Worm (Caenorhabditis elegans): ENCODE data around the gene pitp-1.

pitp-1 gene

ce11 chrIII:3541093-3541492 lies 11.5 kb upstream of the pitp-1 start:
- TF ChIP-seq fkh-3 (tag; optimal IDR thresholded peaks at IDR 0.05) (no peak), unc-62 (GFP tag; optimal IDR thresholded peaks at IDR 0.05) (no peak), mes-4 (tag; optimal IDR thresholded peaks at IDR 0.05) (no peak), mcd-1 (GFP tag; IDR thresholded peaks at IDR 0.05) (no peak)

ce11 chrIII:3540424-3540823 lies 10.8 kb upstream of the pitp-1 start:
- TF ChIP-seq B0336.3 (GFP tag; IDR thresholded peaks at IDR 0.05): no peak
- no peak for TF ChIP-seq let-526 (GFP tag; IDR thresholded peaks at IDR 0.05)
- peak; percentile 17 for TF ChIP-seq madf-10 (tag; optimal IDR thresholded peaks at IDR 0.05)
- TF ChIP-seq chd-7 (tag; optimal IDR thresholded peaks at IDR 0.05): no peak
- TF ChIP-seq attf-5 (GFP tag; optimal IDR thresholded peaks at IDR 0.05): peak; percentile 75
- no peak for TF ChIP-seq ztf-3 (GFP tag; optimal IDR thresholded peaks at IDR 0.05)
- TF ChIP-seq bed-2 (GFP tag; IDR thresholded peaks at IDR 0.05): no peak
- peak; percentile 24 for TF ChIP-seq ceh-27 (GFP tag; optimal IDR thresholded peaks at IDR 0.05)
- no peak for TF ChIP-seq rec-8 (tag; optimal IDR thresholded peaks at IDR 0.05)
- TF ChIP-seq hlh-26 (GFP tag; conservative IDR thresholded peaks at IDR 0.05): no peak
- no peak for TF ChIP-seq attf-6 (GFP tag; IDR thresholded peaks at IDR 0.05)
- TF ChIP-seq T26A5.8 (tag; optimal IDR thresholded peaks at IDR 0.05): no peak
- no peak for TF ChIP-seq hrde-1 (tag; optimal IDR thresholded peaks at IDR 0.05; ENCODE audit: borderline replicate concordance)
- TF ChIP-seq ceh-100 (GFP tag; IDR thresholded peaks at IDR 0.05): peak; percentile 97
- TF ChIP-seq egl-18 (GFP tag; IDR thresholded peaks at IDR 0.05): no peak
- no peak for TF ChIP-seq sea-2 (GFP tag; IDR thresholded peaks at IDR 0.05)
- no peak for TF ChIP-seq dpl-1 (GFP tag; optimal IDR thresholded peaks at IDR 0.05)
- TF ChIP-seq B0261.1 (tag; optimal IDR thresholded peaks at IDR 0.05): no peak
- no peak for TF ChIP-seq cebp-1 (GFP tag; IDR thresholded peaks at IDR 0.05)
- TF ChIP-seq cebp-1 (tag; optimal IDR thresholded peaks at IDR 0.05): peak; percentile 41
- TF ChIP-seq tlf-1 (GFP tag; optimal IDR thresholded peaks at IDR 0.05): no peak
- TF ChIP-seq D2030.7 (GFP tag; IDR thresholded peaks at IDR 0.05): no peak
- TF ChIP-seq die-1 (tag; optimal IDR thresholded peaks at IDR 0.05): no peak
- TF ChIP-seq madf-3 (GFP tag; IDR thresholded peaks at IDR 0.05): no peak
- peak; percentile 5 for TF ChIP-seq efl-1 (GFP tag; optimal IDR thresholded peaks at IDR 0.05)
- no peak for TF ChIP-seq pbrm-1 (GFP tag; IDR thresholded peaks at IDR 0.05)
- TF ChIP-seq F10E7.11 (tag; optimal IDR thresholded peaks at IDR 0.05): no peak
- TF ChIP-seq F33H1.4 (GFP tag; IDR thresholded peaks at IDR 0.05): peak; percentile 45; the same call in 1 of the 2 replicates
- TF ChIP-seq nfyb-1 (GFP tag; IDR thresholded peaks at IDR 0.05): no peak
- no peak for TF ChIP-seq nfya-1 (tag; optimal IDR thresholded peaks at IDR 0.05; ENCODE audit: borderline replicate concordance, insufficient read depth)
- TF ChIP-seq pha-4 (tag; optimal IDR thresholded peaks at IDR 0.05): no peak
- no peak for TF ChIP-seq repo-1 (tag; optimal IDR thresholded peaks at IDR 0.05)
- TF ChIP-seq ccch-3 (GFP tag; optimal IDR thresholded peaks at IDR 0.05): no peak
- TF ChIP-seq F39B2.1 (GFP tag; IDR thresholded peaks at IDR 0.05): no peak
- TF ChIP-seq dpff-1 (tag; optimal IDR thresholded peaks at IDR 0.05): no peak
- TF ChIP-seq somi-1 (GFP tag; optimal IDR thresholded peaks at IDR 0.05): no peak
- no peak for TF ChIP-seq cebp-2 (GFP tag; IDR thresholded peaks at IDR 0.05)
- peak; percentile 19 for TF ChIP-seq lin-40 (tag; optimal IDR thresholded peaks at IDR 0.05)
- no peak for TF ChIP-seq nhr-27 (tag; optimal IDR thresholded peaks at IDR 0.05)
- TF ChIP-seq ekl-4 (GFP tag; IDR thresholded peaks at IDR 0.05): no peak
- TF ChIP-seq aptf-2 (GFP tag; conservative IDR thresholded peaks at IDR 0.05): no peak
- no peak for TF ChIP-seq rpc-1 (optimal IDR thresholded peaks at IDR 0.05)
- TF ChIP-seq rpc-1 (tag; optimal IDR thresholded peaks at IDR 0.05): no peak
- peak; percentile 31 for TF ChIP-seq lin-54 (GFP tag; optimal IDR thresholded peaks at IDR 0.05)
- no peak for TF ChIP-seq zim-3 (tag; optimal IDR thresholded peaks at IDR 0.05)
